Fruit fly (Drosophila melanogaster) whole organism, embryonic: ENCODE results near the gene SelT.

Experiments used
- Abd-B ChIP-seq: fragments of 200-800 bp; sonication (Bioruptor generic); optimal IDR thresholded peaks from 2 replicates; lab custom pipeline; 2018; ENCODE audit warnings: missing biosample characterization, mild to moderate bottlenecking, missing genetic modification characterization, moderate library complexity
- Asciz ChIP-seq: fragments of 200-800 bp; sonication (Bioruptor generic); optimal IDR thresholded peaks from 2 replicates; lab custom pipeline; 2017; ENCODE audit warnings: missing biosample characterization, mild to moderate bottlenecking, missing genetic modification characterization, missing genetic modification reagents
- B-H1 ChIP-seq: fragments of 200-800 bp; sonication (Bioruptor generic); IDR thresholded peaks from 3 replicates; pipeline ENCODE4 v1.3.6; 2022; ENCODE audit warnings: missing biosample characterization, missing genetic modification characterization
- CG10209 ChIP-seq: fragments of 200-800 bp; sonication (Bioruptor generic); optimal IDR thresholded peaks from 3 replicates; lab custom pipeline; 2017; ENCODE audit warnings: missing biosample characterization, mild to moderate bottlenecking, missing genetic modification characterization, missing genetic modification reagents
- CG10979 ChIP-seq: fragments of 200-800 bp; sonication (Bioruptor generic); optimal IDR thresholded peaks from 2 replicates; lab custom pipeline; 2018; ENCODE audit warnings: missing biosample characterization, mild to moderate bottlenecking, missing genetic modification characterization, moderate library complexity
- CG11695 ChIP-seq: fragments of 200-800 bp; sonication (Bioruptor generic); IDR thresholded peaks from 3 replicates; pipeline ENCODE4 v1.3.6; 2022; ENCODE audit warnings: missing biosample characterization, missing genetic modification characterization
- CG12155 ChIP-seq: fragments of 200-800 bp; sonication (Bioruptor generic); optimal IDR thresholded peaks from 3 replicates; lab custom pipeline; 2016; ENCODE audit warnings: missing biosample characterization, missing genetic modification characterization
- CG13624 ChIP-seq: fragments of 200-800 bp; sonication (Bioruptor generic); optimal IDR thresholded peaks from 2 replicates; lab custom pipeline; 2016; ENCODE audit warnings: missing biosample characterization, missing genetic modification characterization
- CG14710 ChIP-seq: fragments of 200-800 bp; sonication (Bioruptor generic); optimal IDR thresholded peaks from 3 replicates; lab custom pipeline; 2019; ENCODE audit warnings: missing biosample characterization, mild to moderate bottlenecking, missing genetic modification characterization, moderate library complexity
- CG16779 ChIP-seq: fragments of 200-800 bp; sonication (Bioruptor generic); IDR thresholded peaks from 2 replicates; pipeline ENCODE4 v1.3.6; 2022; ENCODE audit warnings: missing biosample characterization, missing genetic modification characterization
- CG16813 ChIP-seq: fragments of 200-800 bp; sonication (Bioruptor generic); IDR thresholded peaks from 3 replicates; pipeline ENCODE4 v1.3.6; 2022; ENCODE audit warnings: missing biosample characterization, missing genetic modification characterization; ENCODE audit not compliant: partially characterized antibody
- CG17359 ChIP-seq: fragments of 200-800 bp; sonication (Bioruptor generic); optimal IDR thresholded peaks from 3 replicates; lab custom pipeline; 2018; ENCODE audit warnings: missing biosample characterization, mild to moderate bottlenecking, missing genetic modification characterization, moderate library complexity
- CG17802 ChIP-seq: fragments of 200-800 bp; sonication (Bioruptor generic); optimal IDR thresholded peaks from 2 replicates; lab custom pipeline; 2018; ENCODE audit warnings: missing biosample characterization, mild to moderate bottlenecking, missing genetic modification characterization, moderate library complexity
- CG18599 ChIP-seq: fragments of 200-800 bp; sonication (Bioruptor generic); optimal IDR thresholded peaks from 3 replicates; lab custom pipeline; 2017; ENCODE audit warnings: missing biosample characterization, missing genetic modification characterization, mild to moderate bottlenecking, moderate library complexity, missing genetic modification reagents
- CG32772 ChIP-seq: fragments of 200-800 bp; sonication (Bioruptor generic); IDR thresholded peaks from 2 replicates; pipeline ENCODE4 v1.3.6; 2022; ENCODE audit warnings: missing biosample characterization, missing genetic modification characterization
- CG3726 ChIP-seq: fragments of 200-800 bp; sonication (Bioruptor generic); IDR thresholded peaks from 3 replicates; pipeline ENCODE4, ENCODE4 v1.3.6; 2022; ENCODE audit warnings: missing biosample characterization, missing genetic modification characterization
- CG3838 ChIP-seq: fragments of 200-800 bp; sonication (Bioruptor generic); optimal IDR thresholded peaks from 3 replicates; lab custom pipeline; 2016; ENCODE audit warnings: missing biosample characterization, missing genetic modification characterization
- CG43689 ChIP-seq: fragments of 200-800 bp; sonication (Bioruptor generic); IDR thresholded peaks from 2 replicates; pipeline ENCODE4 v1.3.6; 2022; ENCODE audit warnings: missing biosample characterization, missing genetic modification characterization
- CG4404 ChIP-seq: fragments of 200-800 bp; sonication (Bioruptor generic); IDR thresholded peaks from 2 replicates; pipeline ENCODE4 v1.3.6; 2022; ENCODE audit warnings: missing biosample characterization, missing genetic modification characterization
- CG4820 ChIP-seq: fragments of 200-800 bp; sonication (Bioruptor generic); optimal IDR thresholded peaks from 3 replicates; lab custom pipeline; 2016; ENCODE audit warnings: missing biosample characterization, missing genetic modification characterization
- CG6854 ChIP-seq: fragments of 200-800 bp; sonication (Bioruptor generic); optimal IDR thresholded peaks from 3 replicates; lab custom pipeline; 2017; ENCODE audit warnings: missing biosample characterization, mild to moderate bottlenecking, missing genetic modification characterization
- CG8089 ChIP-seq: fragments of 200-800 bp; sonication (Bioruptor generic); optimal IDR thresholded peaks from 3 replicates; lab custom pipeline; 2016; ENCODE audit warnings: missing biosample characterization, missing genetic modification characterization
- D19B ChIP-seq: fragments of 200-800 bp; sonication (Bioruptor generic); optimal IDR thresholded peaks from 2 replicates; lab custom pipeline; 2017; ENCODE audit warnings: missing biosample characterization, mild to moderate bottlenecking, missing genetic modification characterization
- Doc3 ChIP-seq: fragments of 200-800 bp; sonication (Bioruptor generic); IDR thresholded peaks from 3 replicates; pipeline ENCODE4 v1.3.6; 2022; ENCODE audit warnings: missing biosample characterization, missing genetic modification characterization; ENCODE audit not compliant: partially characterized antibody
- Hmr ChIP-seq: fragments of 200-800 bp; sonication (Bioruptor generic); optimal IDR thresholded peaks from 3 replicates; lab custom pipeline; 2017; ENCODE audit warnings: mild to moderate bottlenecking, missing biosample characterization, missing genetic modification reagents, missing genetic modification characterization
- Hmx ChIP-seq: fragments of 200-800 bp; sonication (Bioruptor generic); optimal IDR thresholded peaks from 2 replicates; lab custom pipeline; 2016; ENCODE audit warnings: missing biosample characterization, missing genetic modification characterization
- Hr51 ChIP-seq, 2 experiments: fragments of 200-800 bp; sonication (Bioruptor generic); optimal IDR thresholded peaks; 2 replicates in 1 of 2; 3 replicates in 1 of 2; lab custom pipeline; 2016 to 2018; ENCODE audit warnings: missing biosample characterization in 2 of 2, missing genetic modification characterization in 2 of 2, mild to moderate bottlenecking in 1 of 2, moderate library complexity in 1 of 2
- Lim3 ChIP-seq: fragments of 200-800 bp; sonication (Bioruptor generic); IDR thresholded peaks from 2 replicates; pipeline ENCODE4 v1.3.6; 2022; ENCODE audit warnings: missing biosample characterization, missing genetic modification characterization
- MBD-R2 ChIP-seq: fragments of 200-800 bp; sonication (Bioruptor generic); IDR thresholded peaks from 2 replicates; pipeline ENCODE4 v1.3.6; 2022; ENCODE audit warnings: missing biosample characterization, missing genetic modification characterization
- Mad ChIP-seq: fragments of 200-800 bp; sonication (Bioruptor generic); optimal IDR thresholded peaks from 2 replicates; lab custom pipeline; 2016; ENCODE audit warnings: missing biosample characterization, missing genetic modification characterization
- PHDP ChIP-seq: fragments of 200-800 bp; sonication (Bioruptor generic); optimal IDR thresholded peaks from 3 replicates; lab custom pipeline; 2018; ENCODE audit warnings: missing biosample characterization, mild to moderate bottlenecking, missing genetic modification characterization, moderate library complexity
- Side ChIP-seq: fragments of 200-800 bp; sonication (Bioruptor generic); optimal IDR thresholded peaks from 2 replicates; lab custom pipeline; 2016; ENCODE audit warnings: missing biosample characterization, missing genetic modification characterization
- TFAM ChIP-seq: fragments of 200-800 bp; sonication (Bioruptor generic); optimal IDR thresholded peaks from 2 replicates; lab custom pipeline; 2017; ENCODE audit warnings: missing biosample characterization, missing genetic modification characterization, inconsistent platforms
- Xbp1 ChIP-seq: fragments of 200-800 bp; sonication (Bioruptor generic); optimal IDR thresholded peaks from 3 replicates; lab custom pipeline; 2016; ENCODE audit warnings: missing biosample characterization, mild to moderate bottlenecking, missing genetic modification characterization
- dan ChIP-seq: fragments of 200-800 bp; sonication (Bioruptor generic); IDR thresholded peaks from 2 replicates; pipeline ENCODE4 v1.3.6; 2022; ENCODE audit warnings: missing biosample characterization, missing genetic modification characterization
- disco-r ChIP-seq: fragments of 200-800 bp; sonication (Bioruptor generic); optimal IDR thresholded peaks from 2 replicates; lab custom pipeline; 2016; ENCODE audit warnings: missing biosample characterization, missing genetic modification characterization
- fd102C ChIP-seq: fragments of 200-800 bp; sonication (Bioruptor generic); optimal IDR thresholded peaks from 2 replicates; lab custom pipeline; 2018; ENCODE audit warnings: missing biosample characterization, mild to moderate bottlenecking, missing genetic modification characterization, moderate library complexity
- fru ChIP-seq: fragments of >200 bp; optimal IDR thresholded peaks from 2 replicates; lab custom pipeline; 2017
- kay ChIP-seq: fragments of 200-800 bp; sonication (Bioruptor generic); optimal IDR thresholded peaks from 2 replicates; lab custom pipeline; 2016; ENCODE audit warnings: missing biosample characterization, missing genetic modification characterization
- ken ChIP-seq: fragments of 200-800 bp; sonication (Bioruptor generic); IDR thresholded peaks from 3 replicates; pipeline ENCODE4 v1.3.6; 2022; ENCODE audit warnings: missing biosample characterization, missing genetic modification characterization
- mam ChIP-seq: fragments of 200-800 bp; sonication (Bioruptor generic); optimal IDR thresholded peaks from 3 replicates; lab custom pipeline; 2016; ENCODE audit warnings: missing biosample characterization, missing genetic modification characterization
- mld ChIP-seq: fragments of 200-800 bp; sonication (Bioruptor generic); IDR thresholded peaks from 3 replicates; pipeline ENCODE4 v1.3.6; 2022; ENCODE audit warnings: missing biosample characterization, missing genetic modification characterization; ENCODE audit not compliant: partially characterized antibody
- pho ChIP-seq: fragments of 200-800 bp; sonication (Bioruptor generic); optimal IDR thresholded peaks from 2 replicates; lab custom pipeline; 2016; ENCODE audit warnings: missing biosample characterization, missing genetic modification characterization
- row ChIP-seq: fragments of 200-800 bp; sonication (Bioruptor generic); IDR thresholded peaks from 3 replicates; pipeline ENCODE4 v1.3.6; 2022; ENCODE audit warnings: missing biosample characterization, missing genetic modification characterization
- sob ChIP-seq: fragments of 200-800 bp; sonication (Bioruptor generic); IDR thresholded peaks from 2 replicates; pipeline ENCODE4 v1.3.6; 2022; ENCODE audit warnings: missing biosample characterization, missing genetic modification characterization
- ssp ChIP-seq: fragments of 200-800 bp; sonication (Bioruptor generic); IDR thresholded peaks from 2 replicates; pipeline ENCODE4 v1.3.6; 2022; ENCODE audit warnings: missing biosample characterization, missing genetic modification characterization
- tgo ChIP-seq: fragments of 200-800 bp; sonication (Bioruptor generic); IDR thresholded peaks from 3 replicates; pipeline ENCODE4 v1.3.6; 2022; ENCODE audit warnings: missing biosample characterization, missing genetic modification characterization
- trh ChIP-seq: fragments of 200-800 bp; sonication (Bioruptor generic); optimal IDR thresholded peaks from 2 replicates; lab custom pipeline; 2016; ENCODE audit warnings: missing biosample characterization, missing genetic modification characterization
- zfh2 ChIP-seq: fragments of 200-800 bp; sonication (Bioruptor generic); optimal IDR thresholded peaks from 2 replicates; lab custom pipeline; 2016; ENCODE audit warnings: missing biosample characterization, missing genetic modification characterization

Gene SelT

dm6 chr2L:4997401-4998259 is 13.1 kb upstream of the SelT start (continued):
- TF ChIP-seq Doc3 (GFP tag; lab: Robert Waterston, UW) = no peak; the same call in 2 of the 3 replicates
- TF ChIP-seq MBD-R2 (GFP tag; lab: Robert Waterston, UW) = peak; percentile 99
- TF ChIP-seq dan = peak; percentile 97
- TF ChIP-seq Lim3 (GFP tag; lab: Robert Waterston, UW) = peak; percentile 99; the same call in 1 of the 2 replicates
- TF ChIP-seq zfh2 (GFP tag; lab: Kevin White, UChicago) = peak; percentile 99
- TF ChIP-seq CG16779 (GFP tag; lab: Robert Waterston, UW) = peak; percentile 98
- TF ChIP-seq fru (lab: Kevin White, UChicago) = no peak
- TF ChIP-seq pho = peak; percentile 99
- TF ChIP-seq CG43689 (GFP tag; lab: Robert Waterston, UW) = peak; percentile 98
- TF ChIP-seq CG17359 (tag; lab: Kevin White, UChicago) = peak; percentile 99
- TF ChIP-seq tgo = peak; percentile 99
- 0 out of 3 replicates have a peak, but pooled peaks have one; percentile 25 for TF ChIP-seq mld (GFP tag; lab: Robert Waterston, UW)
- TF ChIP-seq kay (GFP tag; lab: Kevin White, UChicago) = peak; percentile 97
- peak; percentile 96 for TF ChIP-seq Hmx
- peak; percentile 78 for TF ChIP-seq fd102C (GFP tag; lab: Kevin White, UChicago)
- TF ChIP-seq CG14710 (tag; lab: Kevin White, UChicago) = peak; percentile 98
- peak; percentile 96 for TF ChIP-seq CG3838
- peak; percentile 65 for TF ChIP-seq CG16813 (GFP tag; lab: Robert Waterston, UW)
- peak; percentile 99 for TF ChIP-seq Xbp1 (GFP tag; lab: Kevin White, UChicago)
- TF ChIP-seq CG17802 (tag; lab: Kevin White, UChicago) = peak; percentile 94
- TF ChIP-seq CG10979 (tag; lab: Kevin White, UChicago) = peak; percentile 99
- TF ChIP-seq Hr51 (GFP tag; optimal IDR thresholded peaks at IDR 0.05; lab: Kevin White, UChicago) = peak; percentile 98 to 99
- peak; percentile 98 for TF ChIP-seq Hmr (GFP tag; lab: Kevin White, UChicago)
- TF ChIP-seq Mad (GFP tag; lab: Kevin White, UChicago) = peak; percentile 98
- peak; percentile 99 for TF ChIP-seq CG3726 (GFP tag; lab: Robert Waterston, UW)
- TF ChIP-seq disco-r (GFP tag; lab: Kevin White, UChicago) = peak; percentile 99
- TF ChIP-seq CG8089 (GFP tag; lab: Kevin White, UChicago) = peak; percentile 99
- TF ChIP-seq Asciz (GFP tag; lab: Kevin White, UChicago) = peak; percentile 99
- peak; percentile 98 for TF ChIP-seq trh (GFP tag; lab: Kevin White, UChicago)
- TF ChIP-seq CG6854 = peak; percentile 96
- peak; percentile 99 for TF ChIP-seq B-H1 (GFP tag; lab: Robert Waterston, UW)
- TF ChIP-seq CG10209 (GFP tag; lab: Kevin White, UChicago) = peak; percentile 99
- peak; percentile 99 for TF ChIP-seq row (GFP tag; lab: Robert Waterston, UW)
- peak; percentile 94 for TF ChIP-seq TFAM (GFP tag; lab: Kevin White, UChicago)
- TF ChIP-seq ssp (GFP tag; lab: Robert Waterston, UW) = peak; percentile 95
- peak; percentile 99 for TF ChIP-seq mam (GFP tag; lab: Kevin White, UChicago)
- TF ChIP-seq D19B = peak; percentile 95
- TF ChIP-seq PHDP (tag; lab: Kevin White, UChicago) = peak; percentile 99
- TF ChIP-seq Abd-B (GFP tag; lab: Kevin White, UChicago) = no peak
- TF ChIP-seq ken (GFP tag; lab: Robert Waterston, UW) = peak; percentile 99
- peak; percentile 99 for TF ChIP-seq CG13624 (GFP tag; lab: Kevin White, UChicago)
- peak; percentile 99 for TF ChIP-seq CG18599 (GFP tag; lab: Kevin White, UChicago)
- TF ChIP-seq CG11695 = peak; percentile 98
- peak; percentile 98 for TF ChIP-seq CG4404 (GFP tag; lab: Robert Waterston, UW)
- TF ChIP-seq Side (GFP tag; lab: Kevin White, UChicago) = peak; percentile 99
- peak; percentile 99 for TF ChIP-seq CG32772
- peak; percentile 98 for TF ChIP-seq CG12155 (GFP tag; lab: Kevin White, UChicago)
- peak; percentile 98 for TF ChIP-seq CG4820 (GFP tag; lab: Kevin White, UChicago)
- peak; percentile 99 for TF ChIP-seq sob (GFP tag; lab: Robert Waterston, UW)
